Fruit fly (Drosophila melanogaster) whole organism, wandering third instar larva: ENCODE measurements around the gene CG8206.

Source experiments
- CrebA ChIP-seq: fragments of 200-800 bp; sonication (Bioruptor generic); optimal IDR thresholded peaks from 2 replicates; lab custom pipeline; 2016; ENCODE audit warnings: missing biosample characterization, mild to moderate bottlenecking, missing genetic modification characterization, borderline replicate concordance
- Dif ChIP-seq: fragments of 200-275, 200-300 bp; sonication (Bioruptor generic); optimal IDR thresholded peaks from 2 replicates; lab custom pipeline; 2018; ENCODE audit warnings: missing biosample characterization, missing genetic modification characterization; ENCODE audit not compliant: partially characterized antibody
- Rel ChIP-seq, 2 experiments: fragments of 200-800 bp; sonication (Bioruptor generic) in 1 of 2; optimal IDR thresholded peaks; 2 replicates in 1 of 2; 3 replicates in 1 of 2; lab custom pipeline; 2016 to 2019; ENCODE audit warnings: mild to moderate bottlenecking in 2 of 2, missing biosample characterization in 2 of 2, missing genetic modification characterization in 2 of 2, moderate library complexity in 1 of 2
- dmrt93B ChIP-seq: fragments of 200-800 bp; sonication (Bioruptor generic); optimal IDR thresholded peaks from 2 replicates; lab custom pipeline; 2018; ENCODE audit warnings: missing biosample characterization, mild to moderate bottlenecking, missing genetic modification characterization
- foxo ChIP-seq, 2 experiments: fragments of 200-800 bp; sonication (Bioruptor generic); optimal IDR thresholded peaks; 2 replicates in 1 of 2; 3 replicates in 1 of 2; lab custom pipeline; 2016 to 2017; ENCODE audit warnings: missing biosample characterization in 2 of 2, missing genetic modification characterization in 2 of 2
- pan ChIP-seq: fragments of >200 bp; optimal IDR thresholded peaks from 2 replicates; lab custom pipeline; 2017

DNA sequence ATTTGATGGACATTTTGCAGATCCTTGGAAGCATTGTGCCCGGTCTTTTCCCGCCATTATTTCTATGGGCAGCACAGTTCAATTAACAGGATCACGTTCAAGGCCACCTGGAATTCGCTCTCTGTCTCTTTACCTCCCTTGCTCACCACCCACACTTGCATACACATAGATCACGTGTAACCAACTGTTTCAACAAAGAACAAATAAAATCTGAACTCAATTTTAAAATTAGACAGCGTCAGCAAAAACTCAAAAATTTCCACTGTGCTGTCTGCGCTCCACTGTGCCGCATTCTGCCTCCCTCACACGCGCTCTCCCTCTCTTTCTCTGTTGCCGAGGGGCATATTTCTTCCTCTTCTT lies 29.4 kb upstream of the CG8206 start:
- TF ChIP-seq pan (lab: Kevin White, UChicago) (no peak), Rel (GFP tag; optimal IDR thresholded peaks at IDR 0.05; lab: Kevin White, UChicago) (no peak), Rel (tag; optimal IDR thresholded peaks at IDR 0.05; lab: Kevin White, UChicago) (no peak), dmrt93B (no peak), foxo (GFP tag; optimal IDR thresholded peaks at IDR 0.05; lab: Kevin White, UChicago) (peak in 1 of 2 experiments; percentile 40), Dif (no peak), CrebA (GFP tag; lab: Kevin White, UChicago) (no peak)
